Fruit fly (Drosophila melanogaster): ENCODE data around the gene CG33965.
A peak's percentile ranks its signal among the peaks of the same experiment; 100 is the strongest.

The CG33965 gene

DNA sequence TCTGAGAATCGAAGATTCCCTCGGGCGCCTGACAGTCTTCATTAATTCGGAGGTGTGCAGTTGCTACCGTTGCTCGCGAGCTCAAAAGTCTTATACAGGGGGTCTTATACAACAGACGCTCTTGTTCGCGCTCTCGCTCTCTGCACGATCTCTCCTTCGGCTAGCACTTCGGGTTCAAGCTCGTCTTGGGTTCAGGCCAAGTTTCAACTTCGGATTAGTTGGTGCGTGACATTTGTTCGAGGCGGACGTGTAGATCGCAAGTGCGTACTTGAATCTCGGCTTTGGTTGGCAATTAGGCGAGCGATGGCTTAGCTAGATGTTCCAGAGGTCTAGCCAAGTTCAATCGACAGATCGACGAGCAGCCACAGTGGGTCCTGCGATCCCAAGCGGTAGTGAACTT lies 24.5 kb upstream of the CG33965 start (continued):
- TF ChIP-seq ab (GFP tag; optimal IDR thresholded peaks at IDR 0.05) (no peak), CG12299 (tag; optimal IDR thresholded peaks at IDR 0.05) (no peak), CG13624 (GFP tag; optimal IDR thresholded peaks at IDR 0.05) (no peak), grau (tag; optimal IDR thresholded peaks at IDR 0.05) (no peak), dysf (GFP tag; IDR thresholded peaks at IDR 0.05) (no peak), dmrt11E (tag; optimal IDR thresholded peaks at IDR 0.05) (no peak), CG2875 (GFP tag; optimal IDR thresholded peaks at IDR 0.05) (no peak), fu2 (GFP tag; optimal IDR thresholded peaks at IDR 0.05) (no peak), CG12659 (GFP tag; optimal IDR thresholded peaks at IDR 0.05) (no peak), dan (GFP tag; IDR thresholded peaks at IDR 0.05) (no peak), cato (GFP tag; optimal IDR thresholded peaks at IDR 0.05; ENCODE audit: borderline replicate concordance) (no peak), D19B (GFP tag; optimal IDR thresholded peaks at IDR 0.05) (no peak), CG6175 (GFP tag; IDR thresholded peaks at IDR 0.05) (no peak), CG15696 (tag; optimal IDR thresholded peaks at IDR 0.05) (no peak), gt (GFP tag; IDR thresholded peaks at IDR 0.05) (no peak), tll (GFP tag; optimal IDR thresholded peaks at IDR 0.05) (no peak), CG13424 (tag; optimal IDR thresholded peaks at IDR 0.05) (no peak), prd (optimal IDR thresholded peaks at IDR 0.05) (no peak), prd (GFP tag; IDR thresholded peaks at IDR 0.05) (no peak), Taf1 (GFP tag; IDR thresholded peaks at IDR 0.05) (no peak), CG2199 (GFP tag; IDR thresholded peaks at IDR 0.05) (no peak), bcd (GFP tag; optimal IDR thresholded peaks at IDR 0.05) (peak; percentile 28), stc (GFP tag; IDR thresholded peaks at IDR 0.05) (no peak), sima (GFP tag; optimal IDR thresholded peaks at IDR 0.05) (no peak), Sry-δ (GFP tag; optimal IDR thresholded peaks at IDR 0.05) (no peak), Kr (GFP tag; optimal IDR thresholded peaks at IDR 0.05) (no peak), Nf-YC (tag; optimal IDR thresholded peaks at IDR 0.05) (no peak), ara (GFP tag; IDR thresholded peaks at IDR 0.05) (no peak), Blimp-1 (GFP tag; optimal IDR thresholded peaks at IDR 0.05) (peak; percentile 43), Side (GFP tag; optimal IDR thresholded peaks at IDR 0.05) (no peak), corto (GFP tag; optimal IDR thresholded peaks at IDR 0.05) (no peak), CG10321 (GFP tag; IDR thresholded peaks at IDR 0.05) (no peak), unc-4 (GFP tag; IDR thresholded peaks at IDR 0.05; ENCODE audit: partially characterized antibody) (0 out of 2 replicates have a peak, but pooled peaks have one; percentile 32), Bgb (GFP tag; IDR thresholded peaks at IDR 0.05; ENCODE audit: partially characterized antibody) (0 out of 2 replicates have a peak, but pooled peaks have one; percentile 17), CG10565 (GFP tag; optimal IDR thresholded peaks at IDR 0.05) (no peak), lola (GFP tag; optimal IDR thresholded peaks at IDR 0.05) (no peak), CG15479 (GFP tag; optimal IDR thresholded peaks at IDR 0.05) (no peak), CG33213 (GFP tag; optimal IDR thresholded peaks at IDR 0.05) (no peak), run (tag; optimal IDR thresholded peaks at IDR 0.05) (no peak), CG4854 (GFP tag; optimal IDR thresholded peaks at IDR 0.05) (no peak), Xrp1 (GFP tag; IDR thresholded peaks at IDR 0.05) (no peak), CG1832 (GFP tag; optimal IDR thresholded peaks at IDR 0.05) (no peak), fd96Cb (tag; optimal IDR thresholded peaks at IDR 0.05) (no peak), CG12236 (GFP tag; optimal IDR thresholded peaks at IDR 0.05) (no peak), cwo (GFP tag; optimal IDR thresholded peaks at IDR 0.05) (no peak), rib (GFP tag; IDR thresholded peaks at IDR 0.05) (no peak), Camta (GFP tag; optimal IDR thresholded peaks at IDR 0.05) (no peak), kay (GFP tag; optimal IDR thresholded peaks at IDR 0.05) (no peak), CG10462 (GFP tag; optimal IDR thresholded peaks at IDR 0.05) (no peak), nerfin-1 (tag; optimal IDR thresholded peaks at IDR 0.05) (no peak), Nf-YB (GFP tag; optimal IDR thresholded peaks at IDR 0.05) (no peak)
